Worm (Caenorhabditis elegans) whole organism, midembryonic: ENCODE data around the gene nspa-10.

Experiments used
- cog-1 ChIP-seq: sonication (generic microtip); optimal IDR thresholded peaks from 2 replicates; lab custom pipeline; 2016; ENCODE audit warnings: missing genetic modification characterization, missing compliant biosample characterization
- med-1 ChIP-seq: sonication (generic microtip); optimal IDR thresholded peaks from 2 replicates; lab custom pipeline; 2017; ENCODE audit warnings: missing genetic modification characterization, mild to moderate bottlenecking, missing compliant biosample characterization, antibody characterized with exemption, missing genetic modification reagents; ENCODE audit not compliant: insufficient read depth
- ref-1 ChIP-seq: fragments of 200-800 bp; sonication (Bioruptor generic); conservative IDR thresholded peaks from 2 replicates; pipeline ENCODE4 v1.3.6; 2022; ENCODE audit warnings: missing genetic modification reagents, missing genetic modification characterization, missing compliant biosample characterization
- tab-1 ChIP-seq: fragments of 200-800 bp; sonication (Bioruptor generic); IDR thresholded peaks from 2 replicates; pipeline ENCODE4 v1.3.6; 2022; ENCODE audit warnings: missing genetic modification characterization, missing compliant biosample characterization
- ztf-23 ChIP-seq: fragments of 200-800 bp; sonication (Bioruptor generic); IDR thresholded peaks from 2 replicates; pipeline ENCODE4 v1.3.6; 2022; ENCODE audit warnings: missing genetic modification reagents, missing genetic modification characterization, missing compliant biosample characterization
- ztf-29 ChIP-seq: fragments of 200-800 bp; sonication (Bioruptor generic); IDR thresholded peaks from 2 replicates; pipeline ENCODE4 v1.3.6; 2022; ENCODE audit warnings: missing genetic modification reagents, missing genetic modification characterization, missing compliant biosample characterization

DNA sequence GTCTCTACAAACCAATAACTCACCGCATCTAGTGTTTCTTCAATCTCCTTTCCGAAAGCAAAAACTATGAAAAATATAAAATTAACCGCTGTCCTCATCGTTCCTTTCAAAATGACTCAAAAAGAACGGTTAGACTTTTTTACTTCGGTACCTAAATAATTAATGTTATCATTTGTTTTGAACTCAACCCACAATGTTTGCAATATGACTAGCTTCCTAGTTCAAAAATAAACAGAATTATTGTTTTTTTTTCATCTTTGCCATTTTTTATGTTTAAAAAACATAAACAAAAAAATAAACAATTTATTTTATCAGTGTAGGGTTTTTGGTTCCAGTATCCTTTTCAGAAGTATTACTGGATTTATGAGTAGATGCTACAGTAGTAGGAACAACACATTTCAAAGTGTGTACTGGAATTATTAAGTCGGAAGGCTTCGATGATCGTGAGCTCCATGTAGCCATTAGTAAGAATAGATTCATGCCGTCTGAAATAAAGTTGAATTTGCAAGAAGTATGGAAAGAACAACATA, 1.6 kb downstream of the nspa-10 start, which contains the start of the genes lipl-8 and Y50E8A.22:
- TF ChIP-seq ztf-29 (GFP tag; lab: Robert Waterston, UW) (no peak), tab-1 (no peak), cog-1 (tag; lab: Kevin White, UChicago) (no peak), ztf-23 (no peak), ref-1 (GFP tag; lab: Robert Waterston, UW) (no peak), med-1 (GFP tag; lab: Kevin White, UChicago) (no peak)
